Fruit fly (Drosophila melanogaster): ENCODE measurements around the gene CG34150.

CG34150 gene

dm6 chr3R:24863894-24864293, 49.8 kb downstream of the CG34150 start:
- TF ChIP-seq Rel (GFP tag; optimal IDR thresholded peaks at IDR 0.05) (no peak), Rel (tag; optimal IDR thresholded peaks at IDR 0.05) (peak; percentile 96), Abd-B (GFP tag; optimal IDR thresholded peaks at IDR 0.05) (no peak), dmrt93B (GFP tag; optimal IDR thresholded peaks at IDR 0.05) (no peak)
